Fruit fly (Drosophila melanogaster): ENCODE results near the gene CG34159.

CG34159 gene

dm6 chr2L:10246785-10247190 lies 42.7 kb upstream of the CG34159 start, which contains the start of gene chico (continued):
- TF ChIP-seq CG16863 (GFP tag; optimal IDR thresholded peaks at IDR 0.05) (no peak), Abd-B (GFP tag; optimal IDR thresholded peaks at IDR 0.05) (no peak), CG15073 (GFP tag; optimal IDR thresholded peaks at IDR 0.05) (no peak), Hr51 (GFP tag; optimal IDR thresholded peaks at IDR 0.05) (no peak), zen (tag; optimal IDR thresholded peaks at IDR 0.05) (no peak), ara (GFP tag; IDR thresholded peaks at IDR 0.05) (no peak), exex (tag; optimal IDR thresholded peaks at IDR 0.05) (no peak), CG11085 (GFP tag; IDR thresholded peaks at IDR 0.05) (no peak), BEAF-32 (GFP tag; optimal IDR thresholded peaks at IDR 0.05) (peak; percentile 65), ac (GFP tag; optimal IDR thresholded peaks at IDR 0.05) (no peak), CG15269 (tag; optimal IDR thresholded peaks at IDR 0.05) (no peak), CG31224 (GFP tag; IDR thresholded peaks at IDR 0.05) (no peak), bcd (GFP tag; optimal IDR thresholded peaks at IDR 0.05) (no peak), cato (GFP tag; optimal IDR thresholded peaks at IDR 0.05; ENCODE audit: borderline replicate concordance) (no peak), Doc3 (GFP tag; IDR thresholded peaks at IDR 0.05; ENCODE audit: partially characterized antibody) (peak; percentile 50; the same call in 1 of the 3 replicates), nau (GFP tag; optimal IDR thresholded peaks at IDR 0.05) (no peak), CG13287 (GFP tag; IDR thresholded peaks at IDR 0.05; ENCODE audit: partially characterized antibody) (peak; percentile 60), Awh (GFP tag; IDR thresholded peaks at IDR 0.05) (no peak), CG43689 (GFP tag; IDR thresholded peaks at IDR 0.05) (no peak), CG6175 (GFP tag; IDR thresholded peaks at IDR 0.05) (no peak), hkb (optimal IDR thresholded peaks at IDR 0.05) (no peak), hkb (GFP tag; IDR thresholded peaks at IDR 0.05) (no peak), Lim3 (GFP tag; IDR thresholded peaks at IDR 0.05) (no peak), Gsc (GFP tag; IDR thresholded peaks at IDR 0.05) (no peak), CG9727 (GFP tag; optimal IDR thresholded peaks at IDR 0.05) (no peak), mld (GFP tag; IDR thresholded peaks at IDR 0.05; ENCODE audit: partially characterized antibody) (no peak), CG7556 (GFP tag; optimal IDR thresholded peaks at IDR 0.05) (no peak), fd64A (GFP tag; optimal IDR thresholded peaks at IDR 0.05) (no peak), ATbp (GFP tag; optimal IDR thresholded peaks at IDR 0.05) (no peak), tx (GFP tag; optimal IDR thresholded peaks at IDR 0.05) (no peak), CG18476 (GFP tag; optimal IDR thresholded peaks at IDR 0.05) (no peak), Myb (GFP tag; optimal IDR thresholded peaks at IDR 0.05) (peak; percentile 90), pho (GFP tag; optimal IDR thresholded peaks at IDR 0.05) (no peak), CG13296 (GFP tag; optimal IDR thresholded peaks at IDR 0.05) (no peak), CG34422 (GFP tag; IDR thresholded peaks at IDR 0.05) (peak; percentile 63; the same call in 1 of the 3 replicates), CG13123 (GFP tag; optimal IDR thresholded peaks at IDR 0.05) (no peak), sna (GFP tag; IDR thresholded peaks at IDR 0.05; ENCODE audit: partially characterized antibody) (no peak; the same call in 1 of the 2 replicates), CG6654 (GFP tag; optimal IDR thresholded peaks at IDR 0.05) (no peak), cas (GFP tag; IDR thresholded peaks at IDR 0.05) (no peak), gcm2 (GFP tag; optimal IDR thresholded peaks at IDR 0.05) (no peak), Dip2 (GFP tag; IDR thresholded peaks at IDR 0.05) (no peak), CG17829 (tag; optimal IDR thresholded peaks at IDR 0.05) (peak; percentile 53), CG31388 (GFP tag; optimal IDR thresholded peaks at IDR 0.05) (no peak), CG16813 (GFP tag; IDR thresholded peaks at IDR 0.05; ENCODE audit: partially characterized antibody) (peak; percentile 53), al (GFP tag; IDR thresholded peaks at IDR 0.05) (no peak), stwl (tag; optimal IDR thresholded peaks at IDR 0.05) (peak; percentile 97), HHEX (GFP tag; optimal IDR thresholded peaks at IDR 0.05) (no peak), Antp (GFP tag; optimal IDR thresholded peaks at IDR 0.05) (no peak), Bteb2 (GFP tag; optimal IDR thresholded peaks at IDR 0.05) (no peak), CG12071 (GFP tag; optimal IDR thresholded peaks at IDR 0.05) (no peak), seq (GFP tag; IDR thresholded peaks at IDR 0.05) (no peak)

Measured in whole organism, embryonic.